Worm (Caenorhabditis elegans) whole organism, dauer: ENCODE results near the gene srab-12.

Experiments used
- unc-62 ChIP-seq: sonication (generic microtip); optimal IDR thresholded peaks from 2 replicates; lab custom pipeline; 2017; ENCODE audit warnings: missing biosample characterization, missing genetic modification reagents, missing genetic modification characterization

srab-12 gene

DNA sequence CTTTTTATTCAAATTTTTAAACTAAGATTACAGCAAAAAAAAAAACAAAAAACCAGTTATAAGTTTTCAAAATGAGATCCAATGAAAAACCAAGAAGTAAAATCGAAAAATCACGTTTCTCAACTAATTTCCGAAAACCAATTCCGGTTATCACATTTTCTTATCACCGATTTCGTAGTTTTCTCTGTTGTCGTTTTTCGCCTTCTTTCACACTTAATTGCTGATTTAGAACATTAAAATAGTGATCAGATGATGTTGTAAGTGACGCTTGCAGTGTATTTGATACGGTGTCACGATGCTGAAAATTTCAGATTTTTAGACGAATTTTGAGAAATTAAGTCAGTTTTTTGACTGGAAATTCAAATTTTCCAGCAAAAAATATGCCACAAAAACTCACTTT lies 3.2 kb downstream of the srab-12 start:
- no peak for TF ChIP-seq unc-62

DNA sequence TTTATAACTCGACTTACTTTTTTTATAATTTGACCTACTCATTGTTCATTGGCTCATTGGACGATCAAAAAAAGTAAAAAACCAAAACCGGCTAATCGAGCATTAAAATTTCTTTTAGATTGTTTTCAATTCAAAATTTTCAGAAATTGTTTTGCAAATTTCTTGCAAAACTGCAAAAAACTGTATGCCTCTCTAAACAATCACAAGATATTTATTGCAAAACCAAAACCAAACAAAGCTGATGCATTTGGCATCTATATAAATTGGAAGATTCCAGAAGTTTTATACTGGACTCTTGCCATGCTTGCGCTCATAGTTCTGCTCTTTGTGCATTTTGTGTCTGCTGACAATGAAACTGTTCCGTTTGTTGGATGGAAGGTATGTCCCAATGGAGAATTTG lies 5.8 kb downstream of the srab-12 start, which contains the start of gene C47A10.12:
TSS of gene C47A10.12 (plus strand) at position 301 of the 400 bp plus-strand sequence.
- TF ChIP-seq unc-62: no peak

- TF ChIP-seq unc-62: no peak
Observed at ce11 chrV:17777127-17777526, 6.3 kb downstream of the srab-12 start, which contains the start of gene ddo-1. Gene ddo-1, minus strand, starts transcription at chrV:17777227.

DNA sequence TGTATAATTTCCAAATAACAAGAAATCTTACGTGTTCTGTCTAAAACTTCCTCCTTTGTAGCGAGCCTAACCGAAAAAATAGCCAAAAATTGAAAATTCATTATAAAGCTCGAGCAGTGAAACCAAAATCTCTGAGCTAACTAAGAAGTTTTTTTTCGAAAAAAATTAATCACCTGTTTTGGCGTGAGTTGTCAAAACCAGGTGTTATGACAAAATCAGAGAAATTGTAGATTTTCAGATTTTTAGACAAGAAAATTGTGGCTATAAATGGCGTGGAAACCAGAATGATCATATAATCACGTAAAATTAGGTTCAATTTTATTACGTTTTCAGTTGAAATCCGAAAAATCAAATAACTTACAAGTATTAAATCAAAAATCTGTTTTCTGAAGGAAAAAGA lies 10.3 kb downstream of the srab-12 start, which contains the start of gene sre-21:
TSS of gene sre-21 (minus strand) at position 101 of the 400 bp plus-strand sequence.
- no peak for TF ChIP-seq unc-62

- no peak for TF ChIP-seq unc-62
Observed at ce11 chrV:17767768-17768167, 15.7 kb downstream of the srab-12 start.

ce11 chrV:17767249-17767648 lies 16.2 kb downstream of the srab-12 start, which contains the start of gene srh-284:
Gene srh-284, plus strand, starts transcription at chrV:17767549.
- no peak for TF ChIP-seq unc-62

ce11 chrV:17765077-17765476 lies 18.4 kb downstream of the srab-12 start, which contains the start of the genes C47A10.16 and srh-283:
Gene C47A10.16, minus strand, starts transcription at chrV:17765177.
Gene srh-283, plus strand, starts transcription at chrV:17765348.
- TF ChIP-seq unc-62: no peak

ce11 chrV:17755592-17755991 lies 27.9 kb downstream of the srab-12 start, which contains the start of gene pgp-9:
Gene pgp-9, plus strand, starts transcription at chrV:17755892.
- TF ChIP-seq unc-62: no peak

ce11 chrV:17754999-17755398 lies 28.4 kb downstream of the srab-12 start:
- TF ChIP-seq unc-62: no peak

DNA sequence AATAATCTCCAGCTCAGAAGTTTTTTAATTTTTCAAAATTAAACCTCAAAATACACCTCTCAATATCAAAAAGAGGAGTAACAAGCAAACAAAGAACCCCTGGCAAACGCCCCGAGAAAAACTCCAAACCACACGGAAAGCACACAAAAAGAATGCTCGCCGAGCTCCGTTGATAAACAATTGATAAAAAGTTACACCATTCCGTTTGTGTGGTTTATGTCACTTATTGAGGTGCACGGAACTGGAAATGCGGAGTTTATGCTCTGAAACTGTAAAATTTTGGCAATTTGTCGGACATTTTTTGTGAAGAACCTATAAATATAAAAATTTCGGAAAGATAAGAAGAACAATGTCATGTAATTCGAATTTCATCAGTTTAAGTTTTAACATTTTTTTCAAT lies 31.1 kb downstream of the srab-12 start:
- no peak for TF ChIP-seq unc-62

DNA sequence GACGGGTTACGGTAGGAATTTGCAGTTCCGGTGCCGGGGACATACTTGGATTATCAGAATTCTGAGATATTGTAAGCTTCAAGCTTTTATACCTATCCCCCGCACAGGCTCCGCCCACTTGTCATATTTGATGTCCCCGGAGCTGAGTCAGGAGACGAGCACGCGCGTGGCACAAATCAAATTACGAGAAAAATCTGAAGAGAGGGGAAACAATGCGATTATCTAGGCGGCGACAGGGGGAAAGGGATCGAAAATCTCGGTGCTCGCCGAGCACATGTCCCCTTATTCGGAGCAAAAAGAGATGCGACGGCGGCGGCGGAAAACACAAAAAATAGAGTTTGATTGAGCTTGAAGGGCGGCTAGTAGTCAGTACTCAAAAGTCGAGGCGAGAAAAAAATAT lies 34.3 kb downstream of the srab-12 start, which contains the start of gene R12G8.1:
TSS of gene R12G8.1 (minus strand) at position 63 of the 400 bp plus-strand sequence.
- no peak for TF ChIP-seq unc-62

- TF ChIP-seq unc-62: no peak
Observed at ce11 chrV:17746959-17747358, 36.5 kb downstream of the srab-12 start, which contains the start of gene twk-36. Gene twk-36, minus strand, starts transcription at chrV:17747059.

ce11 chrV:17743802-17744201 lies 39.6 kb downstream of the srab-12 start:
- TF ChIP-seq unc-62: no peak

DNA sequence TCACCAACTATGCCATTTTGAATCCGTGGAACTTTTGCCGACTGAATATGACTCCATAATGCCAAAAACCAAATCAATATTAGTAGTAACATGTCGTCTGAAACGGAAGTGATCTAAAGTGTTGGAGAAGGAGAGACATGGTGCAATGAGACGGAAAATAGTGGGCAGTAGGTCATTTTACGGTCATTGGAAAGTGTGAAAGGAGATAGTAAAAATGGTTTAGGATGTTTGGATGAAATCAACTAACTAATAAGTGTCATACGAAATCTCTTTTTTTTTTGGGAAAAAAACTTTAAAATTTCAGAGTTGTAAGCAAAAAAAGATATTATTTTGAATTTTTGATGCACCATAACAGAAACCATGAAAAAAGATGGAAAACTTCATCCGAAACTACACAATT lies 43.6 kb downstream of the srab-12 start, which contains the start of gene cutl-4:
TSS of gene cutl-4 (minus strand) at position 101 of the 400 bp plus-strand sequence.
- TF ChIP-seq unc-62: no peak

DNA sequence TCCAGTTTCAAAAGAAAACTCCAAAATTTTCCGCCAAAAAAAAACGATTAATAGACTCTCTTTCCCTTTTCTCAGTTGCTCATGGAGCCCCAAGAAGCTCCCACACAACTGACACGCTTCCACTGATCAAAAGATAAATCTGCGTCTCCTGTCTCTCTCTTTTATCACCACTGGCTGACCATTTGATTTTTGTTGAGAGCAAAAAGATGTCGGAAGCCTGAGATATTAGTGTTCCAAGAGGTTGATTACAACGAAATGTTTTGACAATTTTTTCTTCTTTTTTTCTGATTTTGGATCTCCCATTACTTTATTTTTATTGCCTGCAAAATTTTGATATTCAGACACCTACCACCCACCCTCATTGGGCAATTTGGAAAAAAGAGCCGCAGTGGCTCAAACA lies 50.9 kb downstream of the srab-12 start, which contains the start of gene twk-42:
TSS of gene twk-42 (minus strand) at position 101 of the 400 bp plus-strand sequence.
- TF ChIP-seq unc-62: no peak
